Worm (Caenorhabditis elegans) whole organism, young adult: ENCODE measurements around the gene haly-1.

ENCODE experiments used
- ZK185.1 ChIP-seq: sonication (generic microtip); optimal IDR thresholded peaks from 2 replicates; lab custom pipeline; 2016; ENCODE audit warnings: mild to moderate bottlenecking, missing genetic modification characterization, missing compliant biosample characterization; ENCODE audit not compliant: poor library complexity, severe bottlenecking
- aptf-3 ChIP-seq: fragments of 200-800 bp; sonication (Bioruptor generic); IDR thresholded peaks from 2 replicates; pipeline ENCODE4 v1.3.6; 2022; ENCODE audit warnings: missing genetic modification characterization, missing compliant biosample characterization
- ekl-4 ChIP-seq: fragments of 200-800 bp; sonication (Bioruptor generic); IDR thresholded peaks from 2 replicates; pipeline ENCODE4 v1.3.6; 2022; ENCODE audit warnings: missing genetic modification reagents, missing genetic modification characterization, missing compliant biosample characterization
- lsy-27 ChIP-seq: sonication (generic microtip); optimal IDR thresholded peaks from 2 replicates; lab custom pipeline; 2017; ENCODE audit warnings: missing genetic modification characterization, mild to moderate bottlenecking, missing compliant biosample characterization, antibody characterized with exemption, missing genotype, borderline replicate concordance; ENCODE audit not compliant: insufficient read depth

haly-1 gene

DNA sequence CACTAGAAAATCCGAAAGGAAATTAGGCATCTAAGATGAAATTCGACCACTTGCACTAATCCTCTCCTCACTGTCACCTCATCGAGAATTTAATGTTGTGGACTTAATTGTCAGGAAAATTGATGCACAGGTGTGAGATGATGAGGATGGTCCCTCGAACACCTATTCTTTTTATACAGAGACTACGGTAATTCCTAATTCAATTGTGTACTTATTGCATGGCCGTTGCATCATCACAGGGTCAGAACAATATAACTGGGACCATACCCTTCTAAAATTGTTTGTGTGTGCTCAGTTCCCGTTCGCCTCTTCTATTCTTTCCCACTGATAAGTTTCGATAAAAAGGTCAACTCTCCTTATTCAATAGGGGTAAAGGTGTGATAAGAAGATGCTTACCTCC lies 52.3 kb downstream of the haly-1 start:
- no peak for TF ChIP-seq ZK185.1
- no peak for TF ChIP-seq lsy-27 (tag; lab: Kevin White, UChicago)
- TF ChIP-seq ekl-4 (GFP tag; lab: Robert Waterston, UW), result no peak
- no peak for TF ChIP-seq aptf-3 (GFP tag; lab: Robert Waterston, UW)
